Fruit fly (Drosophila melanogaster) whole organism, wandering third instar larva: ENCODE measurements around the gene dmrt11E.
A peak's percentile ranks its signal among the peaks of the same experiment; 100 is the strongest.

Experiments
- Abd-B ChIP-seq: fragments of >200 bp; optimal IDR thresholded peaks from 2 replicates; lab custom pipeline; 2017; ENCODE audit warnings: missing biosample characterization, missing genetic modification characterization
- CG32264 ChIP-seq: fragments of 200-800 bp; sonication (Bioruptor generic); optimal IDR thresholded peaks from 2 replicates; lab custom pipeline; 2016; ENCODE audit warnings: missing biosample characterization, missing genetic modification characterization
- CG9705 ChIP-seq: fragments of 200-800 bp; sonication (Bioruptor generic); optimal IDR thresholded peaks from 2 replicates; lab custom pipeline; 2018; ENCODE audit warnings: missing biosample characterization, mild to moderate bottlenecking, missing genetic modification characterization
- CrebA ChIP-seq: fragments of 200-800 bp; sonication (Bioruptor generic); optimal IDR thresholded peaks from 2 replicates; lab custom pipeline; 2016; ENCODE audit warnings: missing biosample characterization, mild to moderate bottlenecking, missing genetic modification characterization, borderline replicate concordance
- Dfd ChIP-seq: fragments of >200 bp; optimal IDR thresholded peaks from 2 replicates; lab custom pipeline; 2017; ENCODE audit warnings: missing biosample characterization, missing genetic modification characterization
- Dif ChIP-seq: fragments of 200-275, 200-300 bp; sonication (Bioruptor generic); optimal IDR thresholded peaks from 2 replicates; lab custom pipeline; 2018; ENCODE audit warnings: missing biosample characterization, missing genetic modification characterization; ENCODE audit not compliant: partially characterized antibody
- GATAd ChIP-seq: sonication (Bioruptor generic); optimal IDR thresholded peaks from 2 replicates; lab custom pipeline; 2016; ENCODE audit warnings: missing biosample characterization, missing genetic modification characterization
- HLH106 ChIP-seq: fragments of 200-800 bp; optimal IDR thresholded peaks from 3 replicates; lab custom pipeline; 2019; ENCODE audit warnings: missing biosample characterization, mild to moderate bottlenecking, missing genetic modification characterization, moderate library complexity
- Hnf4 ChIP-seq: fragments of 200-800 bp; sonication (Bioruptor generic); optimal IDR thresholded peaks from 2 replicates; lab custom pipeline; 2016; ENCODE audit warnings: missing biosample characterization, mild to moderate bottlenecking, missing genetic modification characterization
- Hr78 ChIP-seq: fragments of >200 bp; optimal IDR thresholded peaks from 2 replicates; lab custom pipeline; 2017; ENCODE audit warnings: missing biosample characterization, missing genetic modification characterization
- Hr83 ChIP-seq: fragments of 200-300 bp; sonication (Bioruptor generic); optimal IDR thresholded peaks from 2 replicates; lab custom pipeline; 2016; ENCODE audit warnings: missing biosample characterization, mild to moderate bottlenecking, missing genetic modification characterization, moderate library complexity; ENCODE audit not compliant: poor library complexity, severe bottlenecking
- Jra ChIP-seq: sonication (Bioruptor generic); optimal IDR thresholded peaks from 2 replicates; lab custom pipeline; 2016; ENCODE audit warnings: missing biosample characterization, missing genetic modification characterization
- Mio ChIP-seq: sonication (Bioruptor generic); optimal IDR thresholded peaks from 2 replicates; lab custom pipeline; 2016; ENCODE audit warnings: missing biosample characterization, missing genetic modification characterization
- Myc ChIP-seq: fragments of >200 bp; optimal IDR thresholded peaks from 2 replicates; lab custom pipeline; 2017
- N ChIP-seq: fragments of >200 bp; optimal IDR thresholded peaks from 2 replicates; lab custom pipeline; 2018; ENCODE audit warnings: missing biosample characterization, missing external identifiers, missing genetic modification characterization
- OdsH ChIP-seq: fragments of 200-800 bp; sonication (Bioruptor generic); optimal IDR thresholded peaks from 2 replicates; lab custom pipeline; 2016; ENCODE audit warnings: missing biosample characterization, mild to moderate bottlenecking, missing genetic modification characterization
- Rel ChIP-seq, 2 experiments: fragments of 200-800 bp; sonication (Bioruptor generic) in 1 of 2; optimal IDR thresholded peaks; 2 replicates in 1 of 2; 3 replicates in 1 of 2; lab custom pipeline; 2016 to 2019; ENCODE audit warnings: mild to moderate bottlenecking in 2 of 2, missing biosample characterization in 2 of 2, missing genetic modification characterization in 2 of 2, moderate library complexity in 1 of 2
- Sp1 ChIP-seq: fragments of 200-800 bp; sonication (Bioruptor generic); optimal IDR thresholded peaks from 3 replicates; lab custom pipeline; 2019; ENCODE audit warnings: missing biosample characterization, mild to moderate bottlenecking, missing genetic modification characterization, moderate library complexity
- Vsx2 ChIP-seq: fragments of 200-300, 225-300 bp; sonication (Bioruptor generic); optimal IDR thresholded peaks from 2 replicates; lab custom pipeline; 2018; ENCODE audit warnings: missing biosample characterization, missing genetic modification characterization; ENCODE audit not compliant: partially characterized antibody
- br ChIP-seq: fragments of 200-800 bp; sonication (Bioruptor generic); optimal IDR thresholded peaks from 2 replicates; lab custom pipeline; 2016; ENCODE audit warnings: missing biosample characterization, missing genetic modification characterization
- brk ChIP-seq: fragments of 200-800 bp; sonication (Bioruptor generic); optimal IDR thresholded peaks from 2 replicates; lab custom pipeline; 2016; ENCODE audit warnings: missing biosample characterization, mild to moderate bottlenecking, missing genetic modification characterization
- dl ChIP-seq, 2 experiments: fragments of 175-275, 200-275 bp in 1 of 2; fragments of 200-275 bp in 1 of 2; sonication (Bioruptor generic); optimal IDR thresholded peaks; lab custom pipeline; 2018; ENCODE audit warnings: mild to moderate bottlenecking in 2 of 2, missing biosample characterization in 2 of 2, missing genetic modification characterization in 2 of 2, moderate library complexity in 2 of 2; ENCODE audit not compliant: partially characterized antibody in 2 of 2, insufficient read depth in 1 of 2
- dmrt93B ChIP-seq: fragments of 200-800 bp; sonication (Bioruptor generic); optimal IDR thresholded peaks from 2 replicates; lab custom pipeline; 2018; ENCODE audit warnings: missing biosample characterization, mild to moderate bottlenecking, missing genetic modification characterization
- dsf ChIP-seq: sonication (Bioruptor generic); optimal IDR thresholded peaks from 2 replicates; lab custom pipeline; 2016; ENCODE audit warnings: missing biosample characterization, missing genetic modification characterization, borderline replicate concordance
- ey ChIP-seq: fragments of 200-800 bp; sonication (Bioruptor generic); optimal IDR thresholded peaks from 2 replicates; lab custom pipeline; 2016; ENCODE audit warnings: missing biosample characterization, missing genetic modification characterization
- foxo ChIP-seq, 2 experiments: fragments of 200-800 bp; sonication (Bioruptor generic); optimal IDR thresholded peaks; 2 replicates in 1 of 2; 3 replicates in 1 of 2; lab custom pipeline; 2016 to 2017; ENCODE audit warnings: missing biosample characterization in 2 of 2, missing genetic modification characterization in 2 of 2
- fru ChIP-seq: fragments of 200-800 bp; sonication (Bioruptor generic); optimal IDR thresholded peaks from 3 replicates; lab custom pipeline; 2016; ENCODE audit warnings: missing biosample characterization, mild to moderate bottlenecking, missing genetic modification characterization
- h ChIP-seq: fragments of 200-800 bp; sonication (Bioruptor generic); optimal IDR thresholded peaks from 3 replicates; lab custom pipeline; 2016; ENCODE audit warnings: missing biosample characterization, mild to moderate bottlenecking, missing genetic modification characterization
- jim ChIP-seq: fragments of 175-275, 200-325 bp; sonication (Bioruptor generic); optimal IDR thresholded peaks from 2 replicates; lab custom pipeline; 2016; ENCODE audit warnings: missing biosample characterization, mild to moderate bottlenecking, missing genetic modification characterization
- lola ChIP-seq: fragments of >200 bp; optimal IDR thresholded peaks from 2 replicates; lab custom pipeline; 2017; ENCODE audit warnings: missing biosample characterization, missing genetic modification characterization
- pan ChIP-seq: fragments of >200 bp; optimal IDR thresholded peaks from 2 replicates; lab custom pipeline; 2017
- psq ChIP-seq: fragments of 200-800 bp; sonication (Bioruptor generic); optimal IDR thresholded peaks from 3 replicates; lab custom pipeline; 2017; ENCODE audit warnings: missing biosample characterization, mild to moderate bottlenecking, missing genetic modification characterization, moderate library complexity
- rgr ChIP-seq: fragments of 200-800 bp; sonication (Bioruptor generic); optimal IDR thresholded peaks from 3 replicates; lab custom pipeline; 2016; ENCODE audit warnings: missing biosample characterization, mild to moderate bottlenecking, missing genetic modification characterization
- sage ChIP-seq: fragments of 200-800 bp; sonication (Bioruptor generic); optimal IDR thresholded peaks from 2 replicates; lab custom pipeline; 2016; ENCODE audit warnings: missing biosample characterization, mild to moderate bottlenecking, missing genetic modification characterization
- sv ChIP-seq: fragments of 200-800 bp; sonication (Bioruptor generic); optimal IDR thresholded peaks from 3 replicates; lab custom pipeline; 2016; ENCODE audit warnings: missing biosample characterization, missing genetic modification characterization
- tai ChIP-seq: sonication (Bioruptor generic); optimal IDR thresholded peaks from 2 replicates; lab custom pipeline; 2016; ENCODE audit warnings: missing biosample characterization, missing genetic modification characterization
- usp ChIP-seq: fragments of >200 bp; optimal IDR thresholded peaks from 2 replicates; lab custom pipeline; 2017; ENCODE audit warnings: missing biosample characterization, missing genetic modification characterization
- woc ChIP-seq: sonication (Bioruptor generic); optimal IDR thresholded peaks from 2 replicates; lab custom pipeline; 2016; ENCODE audit warnings: missing biosample characterization, mild to moderate bottlenecking, missing genetic modification characterization

dmrt11E gene

dm6 chrX:13331814-13332701 is 35.9 kb upstream of the dmrt11E start:
- peak; percentile 83 for TF ChIP-seq OdsH
- TF ChIP-seq GATAd, result no peak
- peak; percentile 73 for TF ChIP-seq CG32264 (GFP tag; lab: Kevin White, UChicago)
- TF ChIP-seq lola (GFP tag; lab: Kevin White, UChicago), result no peak
- TF ChIP-seq N, result no peak
- peak; percentile 51 for TF ChIP-seq sage (GFP tag; lab: Kevin White, UChicago)
- TF ChIP-seq brk (GFP tag; lab: Kevin White, UChicago), result peak; percentile 52
- TF ChIP-seq Hr83 (GFP tag; lab: Kevin White, UChicago), result no peak
- no peak for TF ChIP-seq sv
- TF ChIP-seq dl (GFP tag; optimal IDR thresholded peaks at IDR 0.05; lab: Kevin White, UChicago; ENCODE audit: insufficient read depth in 1 of 2, partially characterized antibody in 2 of 2), result no peak
- peak; percentile 61 for TF ChIP-seq Jra (GFP tag; lab: Kevin White, UChicago)
- peak; percentile 80 for TF ChIP-seq Hnf4 (GFP tag; lab: Kevin White, UChicago)
- TF ChIP-seq Mio (GFP tag; lab: Kevin White, UChicago), result peak; percentile 18
- TF ChIP-seq dsf (GFP tag; lab: Kevin White, UChicago), result no peak
- peak; percentile 88 for TF ChIP-seq ey
- peak; percentile 68 for TF ChIP-seq dmrt93B (GFP tag; lab: Kevin White, UChicago)
- TF ChIP-seq HLH106 (tag; lab: Kevin White, UChicago), result peak; percentile 66
- no peak for TF ChIP-seq jim (GFP tag; lab: Kevin White, UChicago)
- no peak for TF ChIP-seq Vsx2 (GFP tag; lab: Kevin White, UChicago)
- peak; percentile 93 for TF ChIP-seq rgr (GFP tag; lab: Kevin White, UChicago)
- TF ChIP-seq h, result peak; percentile 92
- TF ChIP-seq Dif (GFP tag; lab: Kevin White, UChicago), result peak; percentile 4
- TF ChIP-seq psq (GFP tag; lab: Kevin White, UChicago), result peak; percentile 79
- peak; percentile 45 for TF ChIP-seq tai (GFP tag; lab: Kevin White, UChicago)
- TF ChIP-seq Abd-B, result no peak
- TF ChIP-seq CG9705 (GFP tag; lab: Kevin White, UChicago), result no peak
- no peak for TF ChIP-seq Myc
- peak; percentile 89 for TF ChIP-seq br (GFP tag; lab: Kevin White, UChicago)
- TF ChIP-seq foxo (GFP tag; optimal IDR thresholded peaks at IDR 0.05; lab: Kevin White, UChicago), result peak; percentile 78 to 92
- TF ChIP-seq Hr78, result no peak
- TF ChIP-seq Rel (GFP tag; optimal IDR thresholded peaks at IDR 0.05; lab: Kevin White, UChicago), result no peak
- TF ChIP-seq Rel (tag; optimal IDR thresholded peaks at IDR 0.05; lab: Kevin White, UChicago), result peak; percentile 90
- no peak for TF ChIP-seq usp (GFP tag; lab: Kevin White, UChicago)
- peak; percentile 91 for TF ChIP-seq fru (GFP tag; lab: Kevin White, UChicago)
- no peak for TF ChIP-seq pan (lab: Kevin White, UChicago)
- TF ChIP-seq CrebA, result peak; percentile 85
- peak; percentile 49 for TF ChIP-seq woc (GFP tag; lab: Kevin White, UChicago)
- peak; percentile 72 for TF ChIP-seq Sp1 (GFP tag; lab: Kevin White, UChicago)
- TF ChIP-seq Dfd (GFP tag; lab: Kevin White, UChicago), result no peak

dm6 chrX:13332702-13333243 is 35.2 kb upstream of the dmrt11E start:
- TF ChIP-seq Hnf4 (GFP tag; lab: Kevin White, UChicago) (no peak), OdsH (peak; percentile 34), Jra (GFP tag; lab: Kevin White, UChicago) (no peak), brk (GFP tag; lab: Kevin White, UChicago) (no peak), Dfd (GFP tag; lab: Kevin White, UChicago) (no peak), GATAd (no peak), fru (GFP tag; lab: Kevin White, UChicago) (peak; percentile 63), Sp1 (GFP tag; lab: Kevin White, UChicago) (peak; percentile 25), psq (GFP tag; lab: Kevin White, UChicago) (no peak), CG32264 (GFP tag; lab: Kevin White, UChicago) (no peak), sage (GFP tag; lab: Kevin White, UChicago) (no peak), dl (GFP tag; optimal IDR thresholded peaks at IDR 0.05; lab: Kevin White, UChicago; ENCODE audit: insufficient read depth in 1 of 2, partially characterized antibody in 2 of 2) (no peak), Vsx2 (GFP tag; lab: Kevin White, UChicago) (no peak), usp (GFP tag; lab: Kevin White, UChicago) (no peak), N (no peak), br (GFP tag; lab: Kevin White, UChicago) (peak; percentile 37), h (peak; percentile 41), pan (lab: Kevin White, UChicago) (no peak), sv (no peak), Abd-B (no peak), ey (peak; percentile 27), Rel (GFP tag; optimal IDR thresholded peaks at IDR 0.05; lab: Kevin White, UChicago) (no peak), Rel (tag; optimal IDR thresholded peaks at IDR 0.05; lab: Kevin White, UChicago) (no peak), dsf (GFP tag; lab: Kevin White, UChicago) (no peak), rgr (GFP tag; lab: Kevin White, UChicago) (peak; percentile 5), HLH106 (tag; lab: Kevin White, UChicago) (peak; percentile 41), Dif (GFP tag; lab: Kevin White, UChicago) (no peak), CG9705 (GFP tag; lab: Kevin White, UChicago) (no peak), jim (GFP tag; lab: Kevin White, UChicago) (no peak), lola (GFP tag; lab: Kevin White, UChicago) (no peak), tai (GFP tag; lab: Kevin White, UChicago) (no peak), Myc (no peak), Hr83 (GFP tag; lab: Kevin White, UChicago) (no peak), dmrt93B (GFP tag; lab: Kevin White, UChicago) (no peak), foxo (GFP tag; optimal IDR thresholded peaks at IDR 0.05; lab: Kevin White, UChicago) (peak in 1 of 2 experiments; percentile 46), Hr78 (no peak), CrebA (no peak), woc (GFP tag; lab: Kevin White, UChicago) (peak; percentile 74), Mio (GFP tag; lab: Kevin White, UChicago) (no peak)
